Fruit fly (Drosophila melanogaster) whole organism: ENCODE results near the gene p-cup.

ENCODE experiments used
- CG8478 ChIP-seq: fragments of >200 bp; optimal IDR thresholded peaks from 2 replicates; lab custom pipeline; 2018; ENCODE audit warnings: inconsistent platforms
- Dll ChIP-seq: fragments of >200 bp; optimal IDR thresholded peaks from 2 replicates; lab custom pipeline; 2017
- EcR ChIP-seq, 2 experiments: fragments of >200 bp; optimal IDR thresholded peaks; 2 replicates each; lab custom pipeline; 2017; ENCODE audit warnings: missing biosample characterization in 2 of 2, missing genetic modification characterization in 2 of 2, missing genetic modification reagents in 2 of 2
- pan ChIP-seq: fragments of >200 bp; optimal IDR thresholded peaks from 2 replicates; lab custom pipeline; 2017
- psq ChIP-seq: fragments of >200 bp; optimal IDR thresholded peaks from 2 replicates; lab custom pipeline; 2017
- usp ChIP-seq: fragments of >200 bp; optimal IDR thresholded peaks from 2 replicates; lab custom pipeline; 2017; ENCODE audit warnings: missing biosample characterization, missing genetic modification characterization, mixed read lengths

DNA sequence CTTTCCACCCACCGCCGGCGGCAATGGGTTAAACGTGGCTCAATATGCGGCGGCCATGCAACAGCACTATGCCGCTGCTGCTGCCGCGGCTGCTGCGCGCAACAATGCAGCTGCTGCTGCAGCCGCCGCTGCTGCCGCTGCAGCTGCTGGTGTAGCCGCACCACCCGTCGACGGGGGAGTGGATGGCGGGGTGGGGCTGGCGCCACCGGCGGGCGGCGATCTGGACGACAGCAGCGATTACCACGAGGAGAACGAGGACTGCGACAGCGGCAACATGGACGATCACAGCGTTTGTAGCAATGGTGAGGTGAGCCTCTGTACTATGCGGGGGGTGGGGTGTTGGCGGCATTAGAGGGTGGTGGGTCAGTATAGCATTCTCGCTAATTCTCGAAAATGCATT is 50.4 kb downstream of the p-cup start:
- no peak for TF ChIP-seq pan (lab: Kevin White, UChicago)
- TF ChIP-seq Dll (lab: Kevin White, UChicago): no peak
- no peak for TF ChIP-seq psq (lab: Kevin White, UChicago)
- no peak for TF ChIP-seq usp
- TF ChIP-seq CG8478 (lab: Kevin White, UChicago): no peak
- TF ChIP-seq EcR (GFP tag; optimal IDR thresholded peaks at IDR 0.05; lab: Kevin White, UChicago): no peak
